Worm (Caenorhabditis elegans) whole organism, L4/young adult: Measurements from ENCODE around the gene F28A10.1.

Experiments
- dao-5 ChIP-seq: sonication (generic microtip); optimal IDR thresholded peaks from 2 replicates; lab custom pipeline; 2016; ENCODE audit warnings: missing genotype, missing genetic modification characterization, moderate library complexity, missing compliant biosample characterization
- him-1 ChIP-seq: sonication (generic microtip); optimal IDR thresholded peaks from 2 replicates; lab custom pipeline; 2016; ENCODE audit warnings: missing genotype, missing genetic modification reagents, missing genetic modification characterization, missing compliant biosample characterization

- no peak for TF ChIP-seq him-1 (tag; lab: Kevin White, UChicago)
- no peak for TF ChIP-seq dao-5 (tag; lab: Kevin White, UChicago)
Observed at ce11 chrII:861564-861963, 35.9 kb downstream of the F28A10.1 start, which contains the start of gene Y46B2A.4.
